Fruit fly (Drosophila melanogaster): Measurements from ENCODE around the gene CG7872.

Gene CG7872

DNA sequence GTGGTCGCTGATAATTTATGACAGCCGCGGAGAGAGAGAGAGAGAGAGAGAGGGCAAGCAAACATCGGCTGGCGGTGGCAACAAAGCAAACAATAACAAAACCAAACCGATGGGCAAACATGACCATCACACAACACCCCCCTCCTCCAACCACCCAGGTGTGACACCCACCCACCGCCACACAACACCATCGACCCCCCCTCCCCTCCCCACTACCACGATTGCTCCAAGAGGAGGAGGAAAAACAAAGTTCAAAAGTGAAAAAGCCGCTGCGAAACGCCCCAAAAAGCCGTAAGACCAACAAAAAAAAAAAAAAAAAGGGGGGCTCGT lies 41.6 kb downstream of the CG7872 start:
- TF ChIP-seq gem (tag; optimal IDR thresholded peaks at IDR 0.05) (peak; percentile 1), CG6254 (GFP tag; optimal IDR thresholded peaks at IDR 0.05) (peak; percentile 30), gro (GFP tag; optimal IDR thresholded peaks at IDR 0.05) (no peak), z (GFP tag; IDR thresholded peaks at IDR 0.05) (0 out of 3 replicates have a peak, but pooled peaks have one; percentile 41), knrl (GFP tag; IDR thresholded peaks at IDR 0.05; ENCODE audit: partially characterized antibody) (peak; percentile 12; the same call in 1 of the 3 replicates), usp (GFP tag; optimal IDR thresholded peaks at IDR 0.05) (no peak), Myb (GFP tag; optimal IDR thresholded peaks at IDR 0.05) (no peak), NFAT (GFP tag; IDR thresholded peaks at IDR 0.05) (no peak), Gsc (GFP tag; IDR thresholded peaks at IDR 0.05) (no peak), kni (GFP tag; optimal IDR thresholded peaks at IDR 0.05) (peak; percentile 92), CG32772 (GFP tag; IDR thresholded peaks at IDR 0.05) (no peak), Trl (optimal IDR thresholded peaks at IDR 0.05) (peak; percentile 12 to 37), Trl (GFP tag; optimal IDR thresholded peaks at IDR 0.05) (no peak), sob (GFP tag; IDR thresholded peaks at IDR 0.05) (no peak), zfh2 (GFP tag; optimal IDR thresholded peaks at IDR 0.05) (no peak), D19A (tag; optimal IDR thresholded peaks at IDR 0.05) (no peak), so (GFP tag; IDR thresholded peaks at IDR 0.05) (no peak), CG1529 (GFP tag; optimal IDR thresholded peaks at IDR 0.05) (peak; percentile 8), repo (GFP tag; optimal IDR thresholded peaks at IDR 0.05) (no peak), Atf-2 (GFP tag; optimal IDR thresholded peaks at IDR 0.05) (no peak), sna (GFP tag; IDR thresholded peaks at IDR 0.05; ENCODE audit: partially characterized antibody) (no peak), ci (GFP tag; IDR thresholded peaks at IDR 0.05) (no peak; the same call in 2 of the 3 replicates), CG4404 (GFP tag; IDR thresholded peaks at IDR 0.05) (0 out of 2 replicates have a peak, but pooled peaks have one; percentile 3), slp2 (GFP tag; optimal IDR thresholded peaks at IDR 0.05) (no peak), unpg (GFP tag; optimal IDR thresholded peaks at IDR 0.05) (peak; percentile 18), tll (GFP tag; optimal IDR thresholded peaks at IDR 0.05) (no peak), klu (GFP tag; IDR thresholded peaks at IDR 0.05) (no peak), CG10543 (GFP tag; optimal IDR thresholded peaks at IDR 0.05) (peak; percentile 2), CG18262 (tag; optimal IDR thresholded peaks at IDR 0.05) (peak; percentile 11), CG43689 (GFP tag; IDR thresholded peaks at IDR 0.05) (0 out of 2 replicates have a peak, but pooled peaks have one; percentile 2), GATAe (GFP tag; conservative IDR thresholded peaks at IDR 0.05) (no peak), sisA (GFP tag; IDR thresholded peaks at IDR 0.05) (no peak), CG9727 (GFP tag; optimal IDR thresholded peaks at IDR 0.05) (no peak), run (tag; optimal IDR thresholded peaks at IDR 0.05) (peak; percentile 34), YL-1 (GFP tag; optimal IDR thresholded peaks at IDR 0.05) (no peak), sug (tag; optimal IDR thresholded peaks at IDR 0.05) (peak; percentile 52), pho (GFP tag; optimal IDR thresholded peaks at IDR 0.05) (no peak), CG7963 (GFP tag; IDR thresholded peaks at IDR 0.05; ENCODE audit: partially characterized antibody) (no peak), schlank (tag; optimal IDR thresholded peaks at IDR 0.05) (no peak), sqz (GFP tag; optimal IDR thresholded peaks at IDR 0.05) (peak; percentile 72), stwl (tag; optimal IDR thresholded peaks at IDR 0.05) (no peak), Ptx1 (GFP tag; IDR thresholded peaks at IDR 0.05) (no peak), sr (GFP tag; IDR thresholded peaks at IDR 0.05) (no peak), E2f1 (GFP tag; IDR thresholded peaks at IDR 0.05) (peak; percentile 1; the same call in 1 of the 2 replicates), CG8359 (GFP tag; optimal IDR thresholded peaks at IDR 0.05; ENCODE audit: borderline replicate concordance) (peak; percentile 64), nom (GFP tag; optimal IDR thresholded peaks at IDR 0.05) (no peak), CG10979 (tag; optimal IDR thresholded peaks at IDR 0.05) (peak; percentile 16), Fer3 (tag; optimal IDR thresholded peaks at IDR 0.05) (no peak), zfh1 (GFP tag; IDR thresholded peaks at IDR 0.05) (no peak; the same call in 1 of the 3 replicates), cwo (GFP tag; optimal IDR thresholded peaks at IDR 0.05) (no peak), Hr39 (optimal IDR thresholded peaks at IDR 0.05) (no peak), Gug (GFP tag; IDR thresholded peaks at IDR 0.05) (no peak)

All from whole organism, embryonic.